Worm (Caenorhabditis elegans) whole organism, L4 larva: ENCODE measurements around the gene C16D9.9.

ENCODE experiments used
- F10B5.3 ChIP-seq: sonication (generic microtip); optimal IDR thresholded peaks from 2 replicates; lab custom pipeline; 2016; ENCODE audit warnings: mild to moderate bottlenecking, missing genetic modification characterization, missing compliant biosample characterization
- T26A8.4 ChIP-seq: fragments of 200-800 bp; sonication (Bioruptor generic); IDR thresholded peaks from 2 replicates; pipeline ENCODE4 v1.3.6; 2022; ENCODE audit warnings: missing genetic modification characterization, missing compliant biosample characterization
- Y48G9A.11 ChIP-seq: fragments of 200-800 bp; sonication (Bioruptor generic); IDR thresholded peaks from 2 replicates; pipeline ENCODE4 v1.3.6; 2022; ENCODE audit warnings: missing genetic modification reagents, missing genetic modification characterization, missing compliant biosample characterization
- aha-1 ChIP-seq: fragments of 150-350 bp; peaks from one replicate; lab custom pipeline; 2014; ENCODE audit warnings: missing biosample characterization, missing genetic modification characterization
- ama-1 ChIP-seq: fragments of 150-350 bp; optimal IDR thresholded peaks from 2 replicates; lab custom pipeline; 2014; ENCODE audit warnings: inconsistent platforms, mixed read lengths
- arid-1 ChIP-seq: fragments of 200-800 bp; sonication (Bioruptor generic); conservative IDR thresholded peaks from 2 replicates; pipeline ENCODE4 v1.3.6; 2022; ENCODE audit warnings: missing genetic modification reagents, missing genetic modification characterization, missing compliant biosample characterization
- ceh-44 ChIP-seq: fragments of 200-800 bp; sonication (Bioruptor generic); IDR thresholded peaks from 2 replicates; pipeline ENCODE4 v1.3.6; 2022; ENCODE audit warnings: missing genetic modification reagents, missing genetic modification characterization, missing compliant biosample characterization
- ceh-82 ChIP-seq: sonication (generic microtip); optimal IDR thresholded peaks from 2 replicates; lab custom pipeline; 2017; ENCODE audit warnings: missing biosample characterization, missing genetic modification characterization
- daf-12 ChIP-seq: fragments of 150-350 bp; optimal IDR thresholded peaks from 2 replicates; lab custom pipeline; 2014; ENCODE audit warnings: missing biosample characterization, missing genetic modification reagents, missing genetic modification characterization
- daf-16 ChIP-seq, 3 experiments: sonication (generic microtip); optimal IDR thresholded peaks; 2 replicates each; lab custom pipeline; 2016 to 2017; ENCODE audit warnings: missing genetic modification characterization in 3 of 3, missing genetic modification reagents in 3 of 3, mild to moderate bottlenecking in 2 of 3, missing compliant biosample characterization in 2 of 3, missing biosample characterization in 1 of 3, moderate library complexity in 1 of 3
- dmd-6 ChIP-seq: fragments of 200-800 bp; sonication (Bioruptor generic); IDR thresholded peaks from 2 replicates; pipeline ENCODE4 v1.3.6; 2022; ENCODE audit warnings: missing genetic modification reagents, missing genetic modification characterization, missing compliant biosample characterization
- dve-1 ChIP-seq: sonication (generic microtip); optimal IDR thresholded peaks from 2 replicates; lab custom pipeline; 2017; ENCODE audit warnings: antibody characterized with exemption, mild to moderate bottlenecking, missing genetic modification characterization, missing compliant biosample characterization; ENCODE audit not compliant: insufficient read depth
- fkh-10 ChIP-seq: fragments of 150-350 bp; optimal IDR thresholded peaks from 2 replicates; lab custom pipeline; 2014; ENCODE audit warnings: missing biosample characterization, missing genetic modification reagents, missing genetic modification characterization
- fos-1 ChIP-seq: fragments of 150-350 bp; optimal IDR thresholded peaks from 2 replicates; lab custom pipeline; 2014; ENCODE audit warnings: missing biosample characterization, missing genetic modification characterization
- hif-1 ChIP-seq, 2 experiments: sonication (generic microtip); optimal IDR thresholded peaks; 2 replicates each; lab custom pipeline; 2016 to 2017; ENCODE audit warnings: missing compliant biosample characterization in 2 of 2, missing genetic modification characterization in 2 of 2, missing genetic modification reagents in 2 of 2, missing genotype in 2 of 2, mild to moderate bottlenecking in 1 of 2
- hlh-11 ChIP-seq: fragments of 200-800 bp; sonication (Bioruptor generic); optimal IDR thresholded peaks from 2 replicates; lab custom pipeline; 2018; ENCODE audit warnings: mild to moderate bottlenecking, missing genetic modification characterization, missing compliant biosample characterization
- hlh-30 ChIP-seq: sonication (generic microtip); optimal IDR thresholded peaks from 2 replicates; lab custom pipeline; 2017; ENCODE audit warnings: antibody characterized with exemption, mild to moderate bottlenecking, missing genetic modification characterization, missing compliant biosample characterization; ENCODE audit not compliant: insufficient read depth
- lin-1 ChIP-seq: fragments of 200-800 bp; sonication (Bioruptor generic); IDR thresholded peaks from 2 replicates; pipeline ENCODE4 v1.3.6; 2022; ENCODE audit warnings: missing genetic modification reagents, missing genetic modification characterization, missing compliant biosample characterization
- lin-29 ChIP-seq: fragments of 200-800 bp; sonication (Bioruptor generic); IDR thresholded peaks from 2 replicates; pipeline ENCODE4 v1.3.6; 2022; ENCODE audit warnings: missing genetic modification reagents, missing genetic modification characterization, missing compliant biosample characterization
- lin-39 ChIP-seq: fragments of 150-350 bp; optimal IDR thresholded peaks from 2 replicates; lab custom pipeline; 2014; ENCODE audit warnings: missing biosample characterization, missing genetic modification reagents, missing genetic modification characterization
- madf-5 ChIP-seq, 2 experiments: fragments of 200-800 bp; sonication (Bioruptor generic); IDR thresholded peaks; 2 replicates each; pipeline ENCODE4 v1.3.6; 2022; ENCODE audit warnings: missing compliant biosample characterization in 2 of 2, missing genetic modification characterization in 2 of 2
- mdl-1 ChIP-seq, 2 experiments: fragments of 150-350 bp in 1 of 2; sonication (generic microtip) in 1 of 2; optimal IDR thresholded peaks; 2 replicates each; lab custom pipeline; 2014 to 2017; ENCODE audit warnings: missing biosample characterization in 2 of 2, missing genetic modification characterization in 2 of 2
- mdt-29 ChIP-seq: fragments of 200-800 bp; sonication (Bioruptor generic); IDR thresholded peaks from 2 replicates; pipeline ENCODE4 v1.3.6; 2022; ENCODE audit warnings: missing genetic modification reagents, missing genetic modification characterization, missing compliant biosample characterization
- mep-1 ChIP-seq: fragments of 150-350 bp; sonication (generic microtip); optimal IDR thresholded peaks from 3 replicates; lab custom pipeline; 2014; ENCODE audit warnings: missing biosample characterization, missing genetic modification characterization
- mxl-3 ChIP-seq: fragments of 200-800 bp; sonication (Bioruptor generic); optimal IDR thresholded peaks from 2 replicates; lab custom pipeline; 2018; ENCODE audit warnings: mild to moderate bottlenecking, missing genetic modification characterization, missing compliant biosample characterization
- nhr-102 ChIP-seq: sonication (generic microtip); optimal IDR thresholded peaks from 2 replicates; lab custom pipeline; 2016; ENCODE audit warnings: mild to moderate bottlenecking, missing genetic modification characterization, moderate library complexity, missing compliant biosample characterization
- nhr-28 ChIP-seq: fragments of 150-350 bp; optimal IDR thresholded peaks from 2 replicates; lab custom pipeline; 2014; ENCODE audit warnings: missing biosample characterization, missing genetic modification characterization
- nhr-41 ChIP-seq: fragments of 200-800 bp; sonication (Bioruptor generic); IDR thresholded peaks from 2 replicates; pipeline ENCODE4 v1.3.6; 2022; ENCODE audit warnings: missing genetic modification reagents, missing genetic modification characterization, missing compliant biosample characterization
- nhr-48 ChIP-seq: sonication (generic microtip); optimal IDR thresholded peaks from 2 replicates; lab custom pipeline; 2016; ENCODE audit warnings: mild to moderate bottlenecking, missing genetic modification characterization, missing compliant biosample characterization
- nhr-6 ChIP-seq: fragments of 150-350 bp; optimal IDR thresholded peaks from 2 replicates; lab custom pipeline; 2014; ENCODE audit warnings: missing biosample characterization, missing genetic modification characterization
- nhr-77 ChIP-seq: fragments of 150-350 bp; optimal IDR thresholded peaks from 2 replicates; lab custom pipeline; 2014; ENCODE audit warnings: missing biosample characterization, missing genetic modification characterization
- rbr-2 ChIP-seq: sonication (generic microtip); optimal IDR thresholded peaks from 2 replicates; lab custom pipeline; 2016; ENCODE audit warnings: missing genotype, missing genetic modification characterization, missing compliant biosample characterization
- saeg-2 ChIP-seq: fragments of 200-800 bp; sonication (Bioruptor generic); IDR thresholded peaks from 2 replicates; pipeline ENCODE4 v1.3.6; 2022; ENCODE audit warnings: missing genetic modification reagents, missing genetic modification characterization, missing compliant biosample characterization
- sdz-12 ChIP-seq: fragments of 200-800 bp; sonication (Bioruptor generic); optimal IDR thresholded peaks from 2 replicates; lab custom pipeline; 2018; ENCODE audit warnings: mild to moderate bottlenecking, missing genetic modification characterization, missing compliant biosample characterization
- set-16 ChIP-seq: fragments of 200-800 bp; sonication (Bioruptor generic); IDR thresholded peaks from 2 replicates; pipeline ENCODE4 v1.3.6; 2022; ENCODE audit warnings: missing genetic modification reagents, missing genetic modification characterization, missing compliant biosample characterization
- snpc-1.2 ChIP-seq: fragments of 200-800 bp; sonication (Bioruptor generic); IDR thresholded peaks from 2 replicates; pipeline ENCODE4 v1.3.6; 2022; ENCODE audit warnings: missing genetic modification reagents, missing genetic modification characterization, missing compliant biosample characterization
- tag-97 ChIP-seq: fragments of 200-800 bp; sonication (Bioruptor generic); IDR thresholded peaks from 2 replicates; pipeline ENCODE4 v1.3.6; 2022; ENCODE audit warnings: missing genetic modification characterization, missing compliant biosample characterization
- tra-1 ChIP-seq: fragments of 200-800 bp; sonication (Bioruptor generic); IDR thresholded peaks from 2 replicates; pipeline ENCODE4 v1.3.6; 2022; ENCODE audit warnings: missing genetic modification reagents, missing genetic modification characterization, missing compliant biosample characterization
- unc-62 ChIP-seq, 3 experiments: fragments of 150-350 bp in 1 of 3; sonication (generic microtip); optimal IDR thresholded peaks in 2 of 3; peaks in 1 of 3; 1 replicate in 1 of 3; 2 replicates in 2 of 3; lab custom pipeline; 2014 to 2017; ENCODE audit warnings: missing biosample characterization in 3 of 3, missing genetic modification characterization in 3 of 3, missing genetic modification reagents in 3 of 3, missing genotype in 1 of 3
- zfp-2 ChIP-seq: sonication (generic microtip); optimal IDR thresholded peaks from 2 replicates; lab custom pipeline; 2016; ENCODE audit warnings: mild to moderate bottlenecking, missing genetic modification characterization, missing compliant biosample characterization
- zip-2 ChIP-seq: fragments of 150-350 bp; optimal IDR thresholded peaks from 2 replicates; lab custom pipeline; 2014; ENCODE audit warnings: missing biosample characterization, missing genetic modification characterization
- ztf-11 ChIP-seq: fragments of 150-350 bp; optimal IDR thresholded peaks from 2 replicates; lab custom pipeline; 2014; ENCODE audit warnings: missing biosample characterization, missing genetic modification characterization

The C16D9.9 gene

ce11 chrV:8217661-8218265, 46.3 kb upstream of the C16D9.9 start, which contains the start of gene K07C11.8:
TSS of gene K07C11.8 (minus strand) at chrV:8217884.
- TF ChIP-seq saeg-2 (GFP tag; lab: Robert Waterston, UW) (no peak), mdl-1 (tag; optimal IDR thresholded peaks at IDR 0.05; lab: Kevin White, UChicago) (no peak), madf-5 (GFP tag; IDR thresholded peaks at IDR 0.05; lab: Robert Waterston, UW) (no peak), ztf-11 (tag; lab: Kevin White, UChicago) (no peak), fos-1 (tag; lab: Kevin White, UChicago) (no peak), tag-97 (no peak), daf-16 (GFP tag; optimal IDR thresholded peaks at IDR 0.05; lab: Kevin White, UChicago) (no peak), daf-16 (tag; optimal IDR thresholded peaks at IDR 0.05; lab: Kevin White, UChicago) (peak; percentile 10), mep-1 (no peak), nhr-77 (tag; lab: Kevin White, UChicago) (no peak), dmd-6 (GFP tag; lab: Robert Waterston, UW) (peak; percentile 78), set-16 (GFP tag; lab: Robert Waterston, UW) (no peak), nhr-6 (tag; lab: Kevin White, UChicago) (no peak), ceh-82 (tag; lab: Kevin White, UChicago) (no peak), sdz-12 (GFP tag; lab: Kevin White, UChicago) (no peak), fkh-10 (GFP tag; lab: Kevin White, UChicago) (peak; percentile 23), nhr-28 (tag; lab: Kevin White, UChicago) (peak; percentile 50), Y48G9A.11 (GFP tag; lab: Robert Waterston, UW) (no peak), lin-1 (GFP tag; lab: Robert Waterston, UW) (peak; percentile 14; the same call in 1 of the 2 replicates), zfp-2 (tag; lab: Kevin White, UChicago) (no peak), arid-1 (GFP tag; lab: Robert Waterston, UW) (no peak), nhr-41 (GFP tag; lab: Robert Waterston, UW) (no peak), hif-1 (tag; optimal IDR thresholded peaks at IDR 0.05; lab: Kevin White, UChicago) (no peak), ama-1 (lab: Kevin White, UChicago) (no peak), zip-2 (tag; lab: Kevin White, UChicago) (no peak), hlh-30 (tag; lab: Kevin White, UChicago) (peak; percentile 7), mxl-3 (GFP tag; lab: Kevin White, UChicago) (peak; percentile 34), mdt-29 (GFP tag; lab: Robert Waterston, UW) (peak; percentile 23; the same call in 1 of the 2 replicates), nhr-48 (tag; lab: Kevin White, UChicago) (no peak), rbr-2 (tag; lab: Kevin White, UChicago) (no peak), tra-1 (GFP tag; lab: Robert Waterston, UW) (peak; percentile 32; the same call in 1 of the 2 replicates), aha-1 (peak; percentile 44), dve-1 (tag; lab: Kevin White, UChicago) (peak; percentile 25), hlh-11 (tag; lab: Kevin White, UChicago) (peak; percentile 71), snpc-1.2 (no peak), lin-39 (tag; lab: Kevin White, UChicago) (no peak), T26A8.4 (GFP tag; lab: Robert Waterston, UW) (no peak), unc-62 (GFP tag; optimal IDR thresholded peaks at IDR 0.05 in 1 of 2; lab: Kevin White, UChicago) (peak in 1 of 2 experiments; percentile 69), unc-62 (tag; optimal IDR thresholded peaks at IDR 0.05; lab: Kevin White, UChicago) (no peak), F10B5.3 (tag; lab: Kevin White, UChicago) (no peak), ceh-44 (GFP tag; lab: Robert Waterston, UW) (no peak), lin-29 (GFP tag; lab: Robert Waterston, UW) (no peak), daf-12 (no peak), nhr-102 (no peak)
- TF ChIP-seq, all 104 proteins: peak for 13
